Worm (Caenorhabditis elegans) whole organism, L4 larva: ENCODE results near the gene ndua-7.

Experiments used
- D1046.2 ChIP-seq: fragments of 200-800 bp; sonication (Bioruptor generic); IDR thresholded peaks from 2 replicates; pipeline ENCODE4 v1.3.6; 2022; ENCODE audit warnings: missing genetic modification characterization, missing compliant biosample characterization
- F10B5.3 ChIP-seq: sonication (generic microtip); optimal IDR thresholded peaks from 2 replicates; lab custom pipeline; 2016; ENCODE audit warnings: mild to moderate bottlenecking, missing genetic modification characterization, missing compliant biosample characterization
- F26F4.8 ChIP-seq: fragments of 200-800 bp; sonication (Bioruptor generic); conservative IDR thresholded peaks from 2 replicates; pipeline ENCODE4 v1.3.6; 2022; ENCODE audit warnings: missing genetic modification characterization, missing compliant biosample characterization
- F49E8.2 ChIP-seq: sonication (generic microtip); optimal IDR thresholded peaks from 2 replicates; lab custom pipeline; 2016; ENCODE audit warnings: missing compliant biosample characterization, mild to moderate bottlenecking, missing genetic modification characterization, borderline replicate concordance
- R02D3.7 ChIP-seq: fragments of 150-350 bp; sonication (generic microtip); optimal IDR thresholded peaks from 3 replicates; lab custom pipeline; 2014; ENCODE audit warnings: missing biosample characterization, missing genetic modification characterization
- Y105C5A.15 ChIP-seq: fragments of 200-800 bp; sonication (Bioruptor generic); IDR thresholded peaks from 2 replicates; pipeline ENCODE4 v1.3.6; 2022; ENCODE audit warnings: missing genetic modification characterization, missing compliant biosample characterization
- Y48G9A.11 ChIP-seq: fragments of 200-800 bp; sonication (Bioruptor generic); IDR thresholded peaks from 2 replicates; pipeline ENCODE4 v1.3.6; 2022; ENCODE audit warnings: missing genetic modification reagents, missing genetic modification characterization, missing compliant biosample characterization
- Y5F2A.4 ChIP-seq: fragments of 200-800 bp; sonication (Bioruptor generic); optimal IDR thresholded peaks from 2 replicates; lab custom pipeline; 2018; ENCODE audit warnings: mild to moderate bottlenecking, missing genetic modification characterization, missing compliant biosample characterization
- aha-1 ChIP-seq: fragments of 150-350 bp; peaks from one replicate; lab custom pipeline; 2014; ENCODE audit warnings: missing biosample characterization, missing genetic modification characterization
- aly-2 ChIP-seq: sonication (generic microtip); optimal IDR thresholded peaks from 2 replicates; lab custom pipeline; 2018; ENCODE audit warnings: missing biosample characterization, missing genetic modification characterization
- ama-1 ChIP-seq: fragments of 150-350 bp; optimal IDR thresholded peaks from 2 replicates; lab custom pipeline; 2014; ENCODE audit warnings: inconsistent platforms, mixed read lengths
- ceh-44 ChIP-seq: fragments of 200-800 bp; sonication (Bioruptor generic); IDR thresholded peaks from 2 replicates; pipeline ENCODE4 v1.3.6; 2022; ENCODE audit warnings: missing genetic modification reagents, missing genetic modification characterization, missing compliant biosample characterization
- cey-2 ChIP-seq: sonication (generic microtip); optimal IDR thresholded peaks from 3 replicates; lab custom pipeline; 2017; ENCODE audit warnings: missing genetic modification characterization, mild to moderate bottlenecking, missing compliant biosample characterization, antibody characterized with exemption, borderline replicate concordance; ENCODE audit not compliant: insufficient read depth
- ctbp-1 ChIP-seq: fragments of 200-800 bp; sonication (Bioruptor generic); IDR thresholded peaks from 2 replicates; pipeline ENCODE4 v1.3.6; 2022; ENCODE audit warnings: missing genetic modification reagents, missing genetic modification characterization, missing compliant biosample characterization
- daf-16 ChIP-seq, 3 experiments: sonication (generic microtip); optimal IDR thresholded peaks; 2 replicates each; lab custom pipeline; 2016 to 2017; ENCODE audit warnings: missing genetic modification characterization in 3 of 3, missing genetic modification reagents in 3 of 3, mild to moderate bottlenecking in 2 of 3, missing compliant biosample characterization in 2 of 3, missing biosample characterization in 1 of 3, moderate library complexity in 1 of 3
- dpl-1 ChIP-seq: fragments of 150-350 bp; optimal IDR thresholded peaks from 2 replicates; lab custom pipeline; 2014; ENCODE audit warnings: missing biosample characterization, missing genetic modification reagents, missing genetic modification characterization
- fos-1 ChIP-seq: fragments of 150-350 bp; optimal IDR thresholded peaks from 2 replicates; lab custom pipeline; 2014; ENCODE audit warnings: missing biosample characterization, missing genetic modification characterization
- hlh-11 ChIP-seq: fragments of 200-800 bp; sonication (Bioruptor generic); optimal IDR thresholded peaks from 2 replicates; lab custom pipeline; 2018; ENCODE audit warnings: mild to moderate bottlenecking, missing genetic modification characterization, missing compliant biosample characterization
- hlh-30 ChIP-seq: sonication (generic microtip); optimal IDR thresholded peaks from 2 replicates; lab custom pipeline; 2017; ENCODE audit warnings: antibody characterized with exemption, mild to moderate bottlenecking, missing genetic modification characterization, missing compliant biosample characterization; ENCODE audit not compliant: insufficient read depth
- lin-1 ChIP-seq: fragments of 200-800 bp; sonication (Bioruptor generic); IDR thresholded peaks from 2 replicates; pipeline ENCODE4 v1.3.6; 2022; ENCODE audit warnings: missing genetic modification reagents, missing genetic modification characterization, missing compliant biosample characterization
- lin-15B ChIP-seq: fragments of 150-350 bp; sonication (generic microtip); optimal IDR thresholded peaks from 3 replicates; lab custom pipeline; 2014; ENCODE audit warnings: missing biosample characterization, missing genetic modification characterization
- lin-38 ChIP-seq: fragments of 200-800 bp; sonication (Bioruptor generic); IDR thresholded peaks from 2 replicates; pipeline ENCODE4 v1.3.6; 2022; ENCODE audit warnings: missing genetic modification reagents, missing genetic modification characterization, missing compliant biosample characterization
- lir-3 ChIP-seq: sonication (generic microtip); optimal IDR thresholded peaks from 2 replicates; lab custom pipeline; 2016; ENCODE audit warnings: mild to moderate bottlenecking, missing genetic modification characterization, missing compliant biosample characterization
- mxl-3 ChIP-seq: fragments of 200-800 bp; sonication (Bioruptor generic); optimal IDR thresholded peaks from 2 replicates; lab custom pipeline; 2018; ENCODE audit warnings: mild to moderate bottlenecking, missing genetic modification characterization, missing compliant biosample characterization
- nhr-102 ChIP-seq: sonication (generic microtip); optimal IDR thresholded peaks from 2 replicates; lab custom pipeline; 2016; ENCODE audit warnings: mild to moderate bottlenecking, missing genetic modification characterization, moderate library complexity, missing compliant biosample characterization
- nhr-11 ChIP-seq: fragments of 150-350 bp; optimal IDR thresholded peaks from 2 replicates; lab custom pipeline; 2014; ENCODE audit warnings: missing biosample characterization, missing genetic modification characterization
- nhr-41 ChIP-seq: fragments of 200-800 bp; sonication (Bioruptor generic); IDR thresholded peaks from 2 replicates; pipeline ENCODE4 v1.3.6; 2022; ENCODE audit warnings: missing genetic modification reagents, missing genetic modification characterization, missing compliant biosample characterization
- nhr-42 ChIP-seq: fragments of 200-800 bp; sonication (Bioruptor generic); IDR thresholded peaks from 2 replicates; pipeline ENCODE4 v1.3.6; 2022; ENCODE audit warnings: missing genetic modification characterization, missing compliant biosample characterization
- nhr-48 ChIP-seq: sonication (generic microtip); optimal IDR thresholded peaks from 2 replicates; lab custom pipeline; 2016; ENCODE audit warnings: mild to moderate bottlenecking, missing genetic modification characterization, missing compliant biosample characterization
- pha-4 ChIP-seq, 2 experiments: fragments of 150-350 bp in 1 of 2; fragments of 200-800 bp in 1 of 2; sonication (Bioruptor generic) in 1 of 2; IDR thresholded peaks in 1 of 2; optimal IDR thresholded peaks in 1 of 2; 2 replicates each; pipeline versions ENCODE4 v1.3.6 to Lab custom; 2014 to 2022; ENCODE audit warnings: missing genetic modification characterization in 2 of 2, missing genetic modification reagents in 2 of 2, missing biosample characterization in 1 of 2, missing compliant biosample characterization in 1 of 2
- php-3 ChIP-seq: fragments of 200-800 bp; sonication (Bioruptor generic); IDR thresholded peaks from 2 replicates; pipeline ENCODE4 v1.3.6; 2022; ENCODE audit warnings: missing genetic modification reagents, missing genetic modification characterization, missing compliant biosample characterization
- rbr-2 ChIP-seq: sonication (generic microtip); optimal IDR thresholded peaks from 2 replicates; lab custom pipeline; 2016; ENCODE audit warnings: missing genotype, missing genetic modification characterization, missing compliant biosample characterization
- saeg-2 ChIP-seq: fragments of 200-800 bp; sonication (Bioruptor generic); IDR thresholded peaks from 2 replicates; pipeline ENCODE4 v1.3.6; 2022; ENCODE audit warnings: missing genetic modification reagents, missing genetic modification characterization, missing compliant biosample characterization
- snpc-1.2 ChIP-seq: fragments of 200-800 bp; sonication (Bioruptor generic); IDR thresholded peaks from 2 replicates; pipeline ENCODE4 v1.3.6; 2022; ENCODE audit warnings: missing genetic modification reagents, missing genetic modification characterization, missing compliant biosample characterization
- snpc-4 ChIP-seq: fragments of 150-350 bp; optimal IDR thresholded peaks from 2 replicates; lab custom pipeline; 2014; ENCODE audit warnings: missing biosample characterization, missing genetic modification characterization
- spr-1 ChIP-seq: sonication (generic microtip); optimal IDR thresholded peaks from 2 replicates; lab custom pipeline; 2016; ENCODE audit warnings: mild to moderate bottlenecking, missing genetic modification characterization, missing compliant biosample characterization
- spr-3 ChIP-seq: fragments of 200-800 bp; sonication (Bioruptor generic); optimal IDR thresholded peaks from 2 replicates; lab custom pipeline; 2018; ENCODE audit warnings: mild to moderate bottlenecking, missing genetic modification characterization, missing compliant biosample characterization
- tag-97 ChIP-seq: fragments of 200-800 bp; sonication (Bioruptor generic); IDR thresholded peaks from 2 replicates; pipeline ENCODE4 v1.3.6; 2022; ENCODE audit warnings: missing genetic modification characterization, missing compliant biosample characterization
- unc-130 ChIP-seq: sonication (generic microtip); optimal IDR thresholded peaks from 2 replicates; lab custom pipeline; 2016; ENCODE audit warnings: missing genetic modification reagents, missing genetic modification characterization, missing compliant biosample characterization
- unc-62 ChIP-seq, 3 experiments: fragments of 150-350 bp in 1 of 3; sonication (generic microtip); optimal IDR thresholded peaks in 2 of 3; peaks in 1 of 3; 1 replicate in 1 of 3; 2 replicates in 2 of 3; lab custom pipeline; 2014 to 2017; ENCODE audit warnings: missing biosample characterization in 3 of 3, missing genetic modification characterization in 3 of 3, missing genetic modification reagents in 3 of 3, missing genotype in 1 of 3
- zip-2 ChIP-seq: fragments of 150-350 bp; optimal IDR thresholded peaks from 2 replicates; lab custom pipeline; 2014; ENCODE audit warnings: missing biosample characterization, missing genetic modification characterization
- ztf-11 ChIP-seq: fragments of 150-350 bp; optimal IDR thresholded peaks from 2 replicates; lab custom pipeline; 2014; ENCODE audit warnings: missing biosample characterization, missing genetic modification characterization
- ztf-7 ChIP-seq: fragments of 150-350 bp; optimal IDR thresholded peaks from 2 replicates; lab custom pipeline; 2014; ENCODE audit warnings: missing biosample characterization, missing genetic modification characterization

The ndua-7 gene

ce11 chrII:13494762-13495161 is 362 bp upstream of the ndua-7 start (continued):
- TF ChIP-seq snpc-4 (tag; lab: Kevin White, UChicago) (no peak), daf-16 (GFP tag; optimal IDR thresholded peaks at IDR 0.05; lab: Kevin White, UChicago) (no peak), daf-16 (tag; optimal IDR thresholded peaks at IDR 0.05; lab: Kevin White, UChicago) (peak; percentile 83), ztf-11 (no peak), zip-2 (tag; lab: Kevin White, UChicago) (no peak), F49E8.2 (tag; lab: Kevin White, UChicago) (no peak), lir-3 (tag; lab: Kevin White, UChicago) (no peak), spr-3 (GFP tag; lab: Kevin White, UChicago) (no peak), snpc-1.2 (GFP tag; lab: Robert Waterston, UW) (no peak), rbr-2 (tag; lab: Kevin White, UChicago) (peak; percentile 29), tag-97 (no peak), lin-15B (tag; lab: Kevin White, UChicago) (no peak), aly-2 (no peak), R02D3.7 (tag; lab: Kevin White, UChicago) (no peak), lin-1 (GFP tag; lab: Robert Waterston, UW) (no peak), nhr-102 (tag; lab: Kevin White, UChicago) (no peak), nhr-11 (tag; lab: Kevin White, UChicago) (no peak), pha-4 (GFP tag; IDR thresholded peaks at IDR 0.05; lab: Robert Waterston, UW) (peak; percentile 20; the same call in 1 of the 2 replicates), pha-4 (tag; optimal IDR thresholded peaks at IDR 0.05; lab: Kevin White, UChicago) (peak; percentile 49), lin-38 (GFP tag; lab: Robert Waterston, UW) (peak; percentile 51), Y48G9A.11 (GFP tag; lab: Robert Waterston, UW) (no peak), hlh-30 (tag; lab: Kevin White, UChicago) (peak; percentile 22), D1046.2 (GFP tag; lab: Robert Waterston, UW) (no peak)

- TF ChIP-seq lin-38 (GFP tag; lab: Robert Waterston, UW) = peak; percentile 30; the same call in 1 of the 2 replicates
- no peak for TF ChIP-seq unc-130 (GFP tag; lab: Kevin White, UChicago)
- TF ChIP-seq fos-1 (tag; lab: Kevin White, UChicago) = no peak
- TF ChIP-seq, all 104 proteins: peak for 1
Observed at ce11 chrII:13492948-13493347, 1.5 kb downstream of the ndua-7 start, which contains the start of gene F45H10.2. TSS of gene F45H10.2 (minus strand) at chrII:13493048.

ce11 chrII:13491254-13491889 is 3.0 kb downstream of the ndua-7 start, which contains the start of gene alh-7:
TSS of gene alh-7 (minus strand) at chrII:13491786.
- no peak for TF ChIP-seq F10B5.3
- TF ChIP-seq aha-1 = no peak
- no peak for TF ChIP-seq dpl-1 (GFP tag; lab: Kevin White, UChicago)
- TF ChIP-seq F26F4.8 = no peak
- no peak for TF ChIP-seq ceh-44 (GFP tag; lab: Robert Waterston, UW)
- peak; percentile 64 for TF ChIP-seq ama-1 (lab: Kevin White, UChicago)
- no peak for TF ChIP-seq saeg-2
- no peak for TF ChIP-seq nhr-48 (tag; lab: Kevin White, UChicago)
- TF ChIP-seq mxl-3 (GFP tag; lab: Kevin White, UChicago) = no peak
- TF ChIP-seq Y48G9A.11 (GFP tag; lab: Robert Waterston, UW) = no peak
- no peak for TF ChIP-seq D1046.2 (GFP tag; lab: Robert Waterston, UW)
- peak; percentile 60; the same call in 1 of the 2 replicates for TF ChIP-seq nhr-42
- TF ChIP-seq nhr-41 = no peak
- no peak for TF ChIP-seq Y105C5A.15
- peak in 1 of 2 experiments; percentile 57 for TF ChIP-seq unc-62 (GFP tag; optimal IDR thresholded peaks at IDR 0.05 in 1 of 2; lab: Kevin White, UChicago)
- no peak for TF ChIP-seq unc-62 (tag; optimal IDR thresholded peaks at IDR 0.05; lab: Kevin White, UChicago)
- no peak for TF ChIP-seq ztf-7 (tag; lab: Kevin White, UChicago)
- no peak for TF ChIP-seq php-3 (GFP tag; lab: Robert Waterston, UW)
- peak; percentile 33 for TF ChIP-seq Y5F2A.4 (GFP tag; lab: Kevin White, UChicago)
- no peak for TF ChIP-seq ctbp-1 (GFP tag; lab: Robert Waterston, UW)
- no peak for TF ChIP-seq lin-1 (GFP tag; lab: Robert Waterston, UW)
- peak; percentile 32 for TF ChIP-seq lin-38 (GFP tag; lab: Robert Waterston, UW)
- no peak for TF ChIP-seq hlh-11 (tag; lab: Kevin White, UChicago)
- no peak for TF ChIP-seq ztf-11
- no peak for TF ChIP-seq cey-2 (tag; lab: Kevin White, UChicago)
- TF ChIP-seq spr-1 (tag; lab: Kevin White, UChicago) = no peak
- TF ChIP-seq snpc-1.2 (GFP tag; lab: Robert Waterston, UW) = no peak
